Worm (Caenorhabditis elegans): ENCODE results near the gene C01G5.9.
"Not testable (repeated sequence)": the region's sequence is repeated elsewhere in the genome, so short reads cannot be mapped to it uniquely, and the experiment has no call there.

DNA sequence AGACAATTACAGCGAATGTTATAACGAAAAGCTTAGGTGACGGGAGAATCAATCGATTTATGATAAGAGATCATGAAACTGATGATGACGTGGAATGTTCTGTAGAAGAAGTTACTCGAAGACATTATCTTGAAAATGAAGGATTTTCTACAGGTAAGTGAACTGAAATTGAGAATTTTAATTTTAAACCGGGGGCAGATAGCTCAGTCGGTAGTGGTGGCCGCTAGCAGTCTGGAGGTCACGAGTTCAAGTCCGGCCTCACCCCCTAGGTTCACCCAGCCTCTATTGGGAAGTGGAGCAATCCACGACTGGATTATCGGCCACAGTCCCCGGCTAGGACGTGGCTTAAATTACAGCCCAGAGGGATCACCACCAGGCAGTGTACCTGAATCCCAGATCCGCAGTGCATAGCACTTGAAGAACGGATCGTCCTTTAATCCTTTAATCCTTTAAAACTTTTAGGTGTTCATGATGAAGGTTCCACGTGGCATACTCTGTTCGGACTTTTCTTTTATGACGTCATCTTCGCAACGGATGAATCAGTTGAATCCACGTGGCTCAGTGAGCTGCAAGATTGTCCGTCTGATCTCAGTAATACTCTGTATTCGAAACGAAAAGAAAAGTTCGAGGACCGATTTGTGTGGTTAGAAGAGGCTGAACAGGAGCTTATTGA, 31.8 kb downstream of the C01G5.9 start:
- not testable (repeated sequence) for TF ChIP-seq unc-130 (GFP tag; optimal IDR thresholded peaks at IDR 0.05); unc-62 (GFP tag; optimal IDR thresholded peaks at IDR 0.05 in 1 of 2); unc-62 (tag; optimal IDR thresholded peaks at IDR 0.05); ama-1 (optimal IDR thresholded peaks at IDR 0.05); zag-1 (tag; optimal IDR thresholded peaks at IDR 0.05); nhr-28 (tag; optimal IDR thresholded peaks at IDR 0.05); lsy-2 (tag; optimal IDR thresholded peaks at IDR 0.05)
